Fruit fly (Drosophila melanogaster) whole organism: ENCODE measurements around the gene CG6418.

ENCODE experiments used
- CG8478 ChIP-seq: fragments of >200 bp; optimal IDR thresholded peaks from 2 replicates; lab custom pipeline; 2018; ENCODE audit warnings: inconsistent platforms
- Dll ChIP-seq: fragments of >200 bp; optimal IDR thresholded peaks from 2 replicates; lab custom pipeline; 2017
- EcR ChIP-seq, 2 experiments: fragments of >200 bp; optimal IDR thresholded peaks; 2 replicates each; lab custom pipeline; 2017; ENCODE audit warnings: missing biosample characterization in 2 of 2, missing genetic modification characterization in 2 of 2, missing genetic modification reagents in 2 of 2
- pan ChIP-seq: fragments of >200 bp; optimal IDR thresholded peaks from 2 replicates; lab custom pipeline; 2017
- psq ChIP-seq: fragments of >200 bp; optimal IDR thresholded peaks from 2 replicates; lab custom pipeline; 2017
- usp ChIP-seq: fragments of >200 bp; optimal IDR thresholded peaks from 2 replicates; lab custom pipeline; 2017; ENCODE audit warnings: missing biosample characterization, missing genetic modification characterization, mixed read lengths

The CG6418 gene

dm6 chr3L:10878842-10879241, at the start of gene CG6418, which contains the start of gene Blos4:
Gene CG6418, minus strand, starts transcription at chr3L:10879037.
Gene Blos4, plus strand, starts transcription at chr3L:10879085.
- TF ChIP-seq Dll = no peak
- TF ChIP-seq pan (lab: Kevin White, UChicago) = no peak
- TF ChIP-seq EcR (GFP tag; optimal IDR thresholded peaks at IDR 0.05; lab: Kevin White, UChicago) = no peak

dm6 chr3L:10927953-10928352, 49.1 kb upstream of the CG6418 start:
- TF ChIP-seq psq (lab: Kevin White, UChicago) (no peak), Dll (no peak), CG8478 (lab: Kevin White, UChicago) (no peak), usp (GFP tag; lab: Kevin White, UChicago) (no peak), pan (lab: Kevin White, UChicago) (no peak), EcR (GFP tag; optimal IDR thresholded peaks at IDR 0.05; lab: Kevin White, UChicago) (no peak)

dm6 chr3L:10927349-10927748, 48.5 kb upstream of the CG6418 start:
- TF ChIP-seq CG8478 (lab: Kevin White, UChicago) (no peak), EcR (GFP tag; optimal IDR thresholded peaks at IDR 0.05; lab: Kevin White, UChicago) (no peak), usp (GFP tag; lab: Kevin White, UChicago) (no peak), psq (lab: Kevin White, UChicago) (no peak), pan (lab: Kevin White, UChicago) (no peak), Dll (no peak)

dm6 chr3L:10924683-10925082, 45.8 kb upstream of the CG6418 start:
- TF ChIP-seq EcR (GFP tag; optimal IDR thresholded peaks at IDR 0.05; lab: Kevin White, UChicago) (no peak), Dll (no peak), CG8478 (lab: Kevin White, UChicago) (no peak), pan (lab: Kevin White, UChicago) (no peak), psq (lab: Kevin White, UChicago) (no peak), usp (GFP tag; lab: Kevin White, UChicago) (no peak)

dm6 chr3L:10922973-10923372, 44.1 kb upstream of the CG6418 start:
- TF ChIP-seq pan (lab: Kevin White, UChicago) (no peak), CG8478 (lab: Kevin White, UChicago) (no peak), Dll (no peak), EcR (GFP tag; optimal IDR thresholded peaks at IDR 0.05; lab: Kevin White, UChicago) (no peak), usp (GFP tag; lab: Kevin White, UChicago) (no peak), psq (lab: Kevin White, UChicago) (no peak)

- TF ChIP-seq Dll (no peak), pan (lab: Kevin White, UChicago) (no peak), psq (lab: Kevin White, UChicago) (no peak), usp (GFP tag; lab: Kevin White, UChicago) (no peak), EcR (GFP tag; optimal IDR thresholded peaks at IDR 0.05; lab: Kevin White, UChicago) (no peak), CG8478 (lab: Kevin White, UChicago) (no peak)
These were observed 39.6 kb upstream of the CG6418 start for dm6 chr3L:10918454-10918853.

- TF ChIP-seq Dll = no peak
- no peak for TF ChIP-seq EcR (GFP tag; optimal IDR thresholded peaks at IDR 0.05; lab: Kevin White, UChicago)
- no peak for TF ChIP-seq usp (GFP tag; lab: Kevin White, UChicago)
- TF ChIP-seq pan (lab: Kevin White, UChicago) = no peak
- TF ChIP-seq psq (lab: Kevin White, UChicago) = no peak
- no peak for TF ChIP-seq CG8478 (lab: Kevin White, UChicago)
These were observed 38.4 kb upstream of the CG6418 start for dm6 chr3L:10917263-10917662.

- no peak for TF ChIP-seq usp (GFP tag; lab: Kevin White, UChicago)
- no peak for TF ChIP-seq psq (lab: Kevin White, UChicago)
- TF ChIP-seq pan (lab: Kevin White, UChicago) = no peak
- TF ChIP-seq EcR (GFP tag; optimal IDR thresholded peaks at IDR 0.05; lab: Kevin White, UChicago) = no peak
- no peak for TF ChIP-seq CG8478 (lab: Kevin White, UChicago)
- TF ChIP-seq Dll = no peak
These were observed 34.4 kb upstream of the CG6418 start for dm6 chr3L:10913214-10913613.

- TF ChIP-seq psq (lab: Kevin White, UChicago) (no peak), EcR (GFP tag; optimal IDR thresholded peaks at IDR 0.05; lab: Kevin White, UChicago) (no peak), CG8478 (lab: Kevin White, UChicago) (no peak), pan (lab: Kevin White, UChicago) (no peak)
These were observed 30.8 kb upstream of the CG6418 start for dm6 chr3L:10909612-10910011.

dm6 chr3L:10904770-10905169, 25.9 kb upstream of the CG6418 start:
- TF ChIP-seq CG8478 (lab: Kevin White, UChicago) (no peak), pan (lab: Kevin White, UChicago) (no peak), usp (GFP tag; lab: Kevin White, UChicago) (no peak), EcR (GFP tag; optimal IDR thresholded peaks at IDR 0.05; lab: Kevin White, UChicago) (no peak), Dll (no peak), psq (lab: Kevin White, UChicago) (no peak)

- TF ChIP-seq usp (GFP tag; lab: Kevin White, UChicago) = no peak
- TF ChIP-seq psq (lab: Kevin White, UChicago) = no peak
- no peak for TF ChIP-seq CG8478 (lab: Kevin White, UChicago)
- no peak for TF ChIP-seq pan (lab: Kevin White, UChicago)
- TF ChIP-seq EcR (GFP tag; optimal IDR thresholded peaks at IDR 0.05; lab: Kevin White, UChicago) = no peak
- TF ChIP-seq Dll = no peak
These were observed 24.6 kb upstream of the CG6418 start for dm6 chr3L:10903449-10903848.

- TF ChIP-seq pan (lab: Kevin White, UChicago) (no peak), Dll (no peak), CG8478 (lab: Kevin White, UChicago) (no peak), psq (lab: Kevin White, UChicago) (no peak)
These were observed 20.3 kb upstream of the CG6418 start, which contains the start of gene Aps for dm6 chr3L:10899087-10899511. Gene Aps, minus strand, starts transcription at chr3L:10899123.
